Fruit fly (Drosophila melanogaster) whole organism, prepupa: ENCODE data around the gene Sur.
A peak's percentile ranks its signal among the peaks of the same experiment; 100 is the strongest.

Experiments
- CG10631 ChIP-seq: fragments of 200-800 bp; sonication (Bioruptor generic); optimal IDR thresholded peaks from 2 replicates; lab custom pipeline; 2016; ENCODE audit warnings: missing biosample characterization, missing genetic modification characterization
- CG10669 ChIP-seq: fragments of 200-800 bp; sonication (Bioruptor generic); optimal IDR thresholded peaks from 3 replicates; lab custom pipeline; 2018; ENCODE audit warnings: missing biosample characterization, mild to moderate bottlenecking, missing genetic modification characterization, moderate library complexity
- CG11762 ChIP-seq: fragments of 200-800 bp; sonication (Bioruptor generic); optimal IDR thresholded peaks from 3 replicates; lab custom pipeline; 2016; ENCODE audit warnings: missing biosample characterization, missing genetic modification characterization; ENCODE audit not compliant: insufficient read depth
- CG11902 ChIP-seq: fragments of 200-800 bp; sonication (Bioruptor generic); optimal IDR thresholded peaks from 3 replicates; lab custom pipeline; 2016; ENCODE audit warnings: missing biosample characterization, missing genetic modification characterization
- CG15336 ChIP-seq: fragments of 200-800 bp; sonication (Bioruptor generic); IDR thresholded peaks from 2 replicates; pipeline ENCODE4 v1.3.6; 2022; ENCODE audit warnings: missing biosample characterization, missing genetic modification characterization
- CG1621 ChIP-seq: fragments of 200-800 bp; sonication (Bioruptor generic); optimal IDR thresholded peaks from 3 replicates; lab custom pipeline; 2018; ENCODE audit warnings: missing biosample characterization, mild to moderate bottlenecking, missing genetic modification characterization
- CG3032 ChIP-seq: fragments of 200-800 bp; optimal IDR thresholded peaks from 2 replicates; lab custom pipeline; 2019; ENCODE audit warnings: missing biosample characterization, mild to moderate bottlenecking, missing genetic modification characterization, moderate library complexity
- CG31627 ChIP-seq: fragments of 200-800 bp; sonication (Bioruptor generic); optimal IDR thresholded peaks from 3 replicates; lab custom pipeline; 2016; ENCODE audit warnings: missing biosample characterization, missing genetic modification characterization
- CG32006 ChIP-seq: fragments of 200-800 bp; sonication (Bioruptor generic); optimal IDR thresholded peaks from 3 replicates; lab custom pipeline; 2017; ENCODE audit warnings: missing biosample characterization, mild to moderate bottlenecking, missing genetic modification characterization
- CG34406 ChIP-seq: fragments of 200-800 bp; sonication (Bioruptor generic); optimal IDR thresholded peaks from 3 replicates; lab custom pipeline; 2016; ENCODE audit warnings: missing biosample characterization, missing genetic modification characterization
- CG3919 ChIP-seq: fragments of 200-800 bp; sonication (Bioruptor generic); optimal IDR thresholded peaks from 3 replicates; lab custom pipeline; 2016; ENCODE audit warnings: missing biosample characterization, missing genetic modification characterization
- CG4318 ChIP-seq: fragments of 200-800 bp; sonication (Bioruptor generic); optimal IDR thresholded peaks from 3 replicates; lab custom pipeline; 2017; ENCODE audit warnings: missing biosample characterization, mild to moderate bottlenecking, missing genetic modification characterization
- CG6163 ChIP-seq: fragments of 200-800 bp; sonication (Bioruptor generic); IDR thresholded peaks from 3 replicates; pipeline ENCODE4 v1.3.6; 2022; ENCODE audit warnings: missing biosample characterization, missing genetic modification characterization
- CG6792 ChIP-seq: fragments of 200-800 bp; sonication (Bioruptor generic); optimal IDR thresholded peaks from 3 replicates; lab custom pipeline; 2016; ENCODE audit warnings: missing biosample characterization, missing genetic modification characterization
- CG6808 ChIP-seq: fragments of 200-800 bp; sonication (Bioruptor generic); optimal IDR thresholded peaks from 3 replicates; lab custom pipeline; 2017; ENCODE audit warnings: missing biosample characterization, missing genetic modification characterization, mild to moderate bottlenecking, moderate library complexity, missing genetic modification reagents
- CG6854 ChIP-seq: fragments of 200-800 bp; sonication (Bioruptor generic); optimal IDR thresholded peaks from 2 replicates; lab custom pipeline; 2017; ENCODE audit warnings: missing biosample characterization, mild to moderate bottlenecking, missing genetic modification characterization
- CG8119 ChIP-seq: fragments of 200-800 bp; sonication (Bioruptor generic); IDR thresholded peaks from 3 replicates; pipeline ENCODE4 v1.3.6; 2022; ENCODE audit warnings: missing biosample characterization, missing genetic modification characterization
- CG8319 ChIP-seq: fragments of 200-800 bp; sonication (Bioruptor generic); optimal IDR thresholded peaks from 3 replicates; lab custom pipeline; 2016; ENCODE audit warnings: missing biosample characterization, missing genetic modification characterization
- CG8632 ChIP-seq: fragments of 200-800 bp; sonication (Bioruptor generic); optimal IDR thresholded peaks from 3 replicates; lab custom pipeline; 2016; ENCODE audit warnings: missing biosample characterization, missing genetic modification characterization
- Eip75B ChIP-seq: fragments of 200-800 bp; sonication (Bioruptor generic); optimal IDR thresholded peaks from 3 replicates; lab custom pipeline; 2016; ENCODE audit warnings: missing biosample characterization, missing genetic modification characterization
- Eip78C ChIP-seq: fragments of 200-800 bp; sonication (Bioruptor generic); peaks from one replicate; lab custom pipeline; 2016; ENCODE audit warnings: missing biosample characterization, missing genetic modification characterization
- Eip93F ChIP-seq: fragments of 200-800 bp; sonication (Bioruptor generic); optimal IDR thresholded peaks from 2 replicates; lab custom pipeline; 2016; ENCODE audit warnings: missing biosample characterization, mild to moderate bottlenecking, missing genetic modification characterization
- Ets21C ChIP-seq: fragments of 200-800 bp; sonication (Bioruptor generic); optimal IDR thresholded peaks from 3 replicates; lab custom pipeline; 2016; ENCODE audit warnings: missing biosample characterization, missing genetic modification characterization
- Ets96B ChIP-seq: fragments of 200-800 bp; optimal IDR thresholded peaks from 2 replicates; lab custom pipeline; 2019; ENCODE audit warnings: missing biosample characterization, mild to moderate bottlenecking, missing genetic modification characterization, moderate library complexity
- Hr4 ChIP-seq: fragments of 200-800 bp; sonication (Bioruptor generic); optimal IDR thresholded peaks from 3 replicates; lab custom pipeline; 2016; ENCODE audit warnings: missing biosample characterization, missing genetic modification characterization
- Lpt ChIP-seq: fragments of 200-800 bp; sonication (Bioruptor generic); optimal IDR thresholded peaks from 3 replicates; lab custom pipeline; 2016; ENCODE audit warnings: missing biosample characterization, missing genetic modification characterization
- Met ChIP-seq: fragments of 200-800 bp; sonication (Bioruptor generic); optimal IDR thresholded peaks from 3 replicates; lab custom pipeline; 2016; ENCODE audit warnings: missing biosample characterization, missing genetic modification characterization
- Sox102F ChIP-seq: fragments of 200-800 bp; sonication (Bioruptor generic); optimal IDR thresholded peaks from 2 replicates; lab custom pipeline; 2016; ENCODE audit warnings: missing biosample characterization, mild to moderate bottlenecking, missing genetic modification characterization
- Sox14 ChIP-seq: fragments of 200-800 bp; sonication (Bioruptor generic); optimal IDR thresholded peaks from 3 replicates; lab custom pipeline; 2016; ENCODE audit warnings: missing biosample characterization, missing genetic modification characterization
- Sox15 ChIP-seq: fragments of 200-800 bp; sonication (Bioruptor generic); optimal IDR thresholded peaks from 3 replicates; lab custom pipeline; 2016; ENCODE audit warnings: missing biosample characterization, missing genetic modification characterization
- achi ChIP-seq: fragments of 200-800 bp; sonication (Bioruptor generic); optimal IDR thresholded peaks from 3 replicates; lab custom pipeline; 2016; ENCODE audit warnings: missing biosample characterization, missing genetic modification characterization
- acj6 ChIP-seq: fragments of 200-800 bp; sonication (Bioruptor generic); optimal IDR thresholded peaks from 3 replicates; lab custom pipeline; 2016; ENCODE audit warnings: missing biosample characterization, missing genetic modification characterization
- cyc ChIP-seq: fragments of 200-800 bp; sonication (Bioruptor generic); optimal IDR thresholded peaks from 3 replicates; lab custom pipeline; 2016; ENCODE audit warnings: missing biosample characterization, missing genetic modification characterization
- dac ChIP-seq: fragments of 200-800 bp; sonication (Bioruptor generic); optimal IDR thresholded peaks from 2 replicates; lab custom pipeline; 2017; ENCODE audit warnings: missing biosample characterization, mild to moderate bottlenecking, missing genetic modification characterization
- dsx ChIP-seq: fragments of 200-800 bp; optimal IDR thresholded peaks from 3 replicates; lab custom pipeline; 2019; ENCODE audit warnings: missing biosample characterization, mild to moderate bottlenecking, missing genetic modification characterization, moderate library complexity; ENCODE audit not compliant: poor library complexity, severe bottlenecking
- eg ChIP-seq: fragments of 200-800 bp; sonication (Bioruptor generic); IDR thresholded peaks from 3 replicates; pipeline ENCODE4 v1.3.6; 2022; ENCODE audit warnings: missing biosample characterization, missing genetic modification characterization
- esn ChIP-seq: fragments of 200-800 bp; sonication (Bioruptor generic); optimal IDR thresholded peaks from 2 replicates; lab custom pipeline; 2016; ENCODE audit warnings: missing biosample characterization, mild to moderate bottlenecking, missing genetic modification characterization, moderate library complexity
- fd59A ChIP-seq: fragments of 200-800 bp; sonication (Bioruptor generic); optimal IDR thresholded peaks from 2 replicates; lab custom pipeline; 2017; ENCODE audit warnings: missing biosample characterization, mild to moderate bottlenecking, missing genetic modification characterization, missing genetic modification reagents
- fd85E ChIP-seq: fragments of 200-800 bp; sonication (Bioruptor generic); optimal IDR thresholded peaks from 3 replicates; lab custom pipeline; 2016; ENCODE audit warnings: missing biosample characterization, missing genetic modification characterization
- fkh ChIP-seq: fragments of 200-800 bp; sonication (Bioruptor generic); optimal IDR thresholded peaks from 3 replicates; lab custom pipeline; 2017; ENCODE audit warnings: missing biosample characterization, mild to moderate bottlenecking, missing genetic modification characterization, moderate library complexity
- lz ChIP-seq: fragments of 200-800 bp; sonication (Bioruptor generic); optimal IDR thresholded peaks from 3 replicates; lab custom pipeline; 2016; ENCODE audit warnings: missing biosample characterization, missing genetic modification characterization
- pdm3 ChIP-seq: fragments of 200-800 bp; sonication (Bioruptor generic); optimal IDR thresholded peaks from 3 replicates; lab custom pipeline; 2016; ENCODE audit warnings: missing biosample characterization, missing genetic modification characterization
- ss ChIP-seq, 2 experiments: fragments of 200-800 bp; sonication (Bioruptor generic); optimal IDR thresholded peaks; 2 replicates in 1 of 2; 3 replicates in 1 of 2; lab custom pipeline; 2017 to 2018; ENCODE audit warnings: mild to moderate bottlenecking in 2 of 2, missing biosample characterization in 2 of 2, missing genetic modification characterization in 2 of 2, moderate library complexity in 1 of 2
- topi ChIP-seq: fragments of 200-800 bp; sonication (Bioruptor generic); optimal IDR thresholded peaks from 3 replicates; lab custom pipeline; 2016; ENCODE audit warnings: missing biosample characterization, missing genetic modification characterization
- vri ChIP-seq: fragments of 200-800 bp; sonication (Bioruptor generic); optimal IDR thresholded peaks from 3 replicates; lab custom pipeline; 2016; ENCODE audit warnings: missing biosample characterization, mild to moderate bottlenecking, missing genetic modification characterization

The Sur gene

DNA sequence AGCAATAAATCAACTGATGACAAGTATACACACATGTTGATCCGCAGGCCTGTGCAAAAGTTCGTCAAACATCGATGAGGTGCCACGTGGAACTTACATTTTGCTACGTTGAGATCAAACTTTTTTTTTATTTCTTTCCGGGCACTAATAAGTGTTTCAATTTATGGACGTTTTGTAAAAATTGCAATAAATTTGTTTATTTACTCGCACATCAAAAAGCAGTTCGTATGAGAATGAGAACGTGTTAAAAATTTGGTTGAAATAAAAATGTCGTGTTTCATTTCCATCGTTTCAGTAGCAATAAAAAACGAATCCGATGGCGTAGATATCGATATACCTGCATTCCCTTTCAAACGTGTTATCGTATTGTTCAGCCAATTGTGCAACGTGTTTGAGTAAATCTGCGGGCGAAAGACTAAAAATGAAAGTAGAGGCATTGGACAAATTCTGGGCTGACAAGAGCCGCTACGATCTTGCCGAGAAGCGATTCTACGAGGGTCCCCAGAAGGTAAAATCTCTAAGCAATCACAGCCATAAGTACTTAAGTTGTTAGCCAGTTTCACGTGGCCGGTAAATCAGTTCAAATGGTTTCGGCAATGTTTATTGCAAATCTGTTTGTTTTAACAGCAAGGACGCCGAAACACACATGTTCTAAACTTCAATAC lies 33.4 kb upstream of the Sur start, which contains the start of gene eEF1delta:
Gene eEF1delta, plus strand, starts transcription at position 356 of the 665 bp plus-strand sequence.
- TF ChIP-seq CG3919 (no peak), Lpt (GFP tag; lab: Kevin White, UChicago) (no peak), eg (GFP tag; lab: Robert Waterston, UW) (no peak), CG6792 (GFP tag; lab: Kevin White, UChicago) (no peak), Eip93F (GFP tag; lab: Kevin White, UChicago) (no peak), CG8319 (GFP tag; lab: Kevin White, UChicago) (no peak), CG31627 (GFP tag; lab: Kevin White, UChicago) (no peak), topi (GFP tag; lab: Kevin White, UChicago) (no peak), pdm3 (GFP tag; lab: Kevin White, UChicago) (no peak), achi (GFP tag; lab: Kevin White, UChicago) (no peak), esn (GFP tag; lab: Kevin White, UChicago) (no peak), Ets21C (no peak), CG10631 (GFP tag; lab: Kevin White, UChicago) (no peak), CG32006 (no peak), CG1621 (tag; lab: Kevin White, UChicago) (no peak), Hr4 (GFP tag; lab: Kevin White, UChicago) (no peak), fd59A (no peak)

DNA sequence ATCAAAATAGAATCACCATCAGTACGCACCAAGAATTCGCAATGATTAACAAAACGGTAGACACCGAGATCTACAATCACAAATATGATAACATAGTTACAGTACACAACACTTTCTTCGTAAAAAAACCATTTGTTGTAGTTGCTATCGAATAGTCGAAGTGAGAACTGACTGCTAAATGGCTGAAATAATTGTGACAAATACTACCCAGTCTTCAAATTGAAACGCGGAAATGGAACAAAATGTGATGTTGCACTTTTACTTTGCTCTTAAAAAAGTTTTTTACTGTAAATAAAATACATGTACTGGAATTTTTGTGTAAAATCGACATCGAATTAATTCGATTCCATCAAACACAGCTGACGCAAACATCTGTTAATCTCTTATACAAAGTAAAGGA lies 32.6 kb upstream of the Sur start, which contains the start of gene ova:
Gene ova, minus strand, starts transcription at position 183 of the 400 bp plus-strand sequence.
- TF ChIP-seq eg (GFP tag; lab: Robert Waterston, UW) (no peak), fd85E (GFP tag; lab: Kevin White, UChicago) (no peak), CG15336 (GFP tag; lab: Robert Waterston, UW) (no peak), Eip75B (no peak), CG34406 (no peak), Ets21C (no peak), ss (GFP tag; optimal IDR thresholded peaks at IDR 0.05; lab: Kevin White, UChicago) (no peak), CG6854 (GFP tag; lab: Kevin White, UChicago) (no peak), CG8119 (GFP tag; lab: Robert Waterston, UW) (no peak), CG11902 (GFP tag; lab: Kevin White, UChicago) (no peak), CG10631 (GFP tag; lab: Kevin White, UChicago) (no peak), CG6163 (no peak), CG3919 (no peak), CG11762 (GFP tag; lab: Kevin White, UChicago) (no peak), dsx (GFP tag; lab: Kevin White, UChicago) (no peak), topi (GFP tag; lab: Kevin White, UChicago) (no peak)

DNA sequence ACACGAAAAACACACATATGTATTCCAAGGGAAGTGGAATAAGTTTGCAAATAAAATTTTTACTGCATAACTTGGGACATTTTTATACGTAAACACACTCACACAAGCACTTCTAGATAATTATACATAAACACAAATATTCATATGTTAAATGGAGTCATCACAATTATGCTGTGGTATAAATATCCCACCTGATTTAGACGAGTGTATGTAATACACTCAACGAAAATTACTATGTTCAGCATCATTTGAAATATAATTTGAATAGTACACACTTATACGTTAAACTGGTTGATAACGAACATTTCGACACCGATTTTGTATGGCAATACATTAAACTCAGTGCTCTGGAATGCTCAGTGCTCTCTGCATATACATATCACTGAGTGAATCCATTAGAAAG lies 32.2 kb upstream of the Sur start:
- TF ChIP-seq CG8632: peak; percentile 29
- peak; percentile 24 for TF ChIP-seq dac (GFP tag; lab: Kevin White, UChicago)
- TF ChIP-seq CG4318: no peak
- TF ChIP-seq Hr4 (GFP tag; lab: Kevin White, UChicago): peak; percentile 71
- TF ChIP-seq CG10669 (GFP tag; lab: Kevin White, UChicago): peak; percentile 51
- TF ChIP-seq fkh (GFP tag; lab: Kevin White, UChicago): peak; percentile 5
- TF ChIP-seq CG31627 (GFP tag; lab: Kevin White, UChicago): peak; percentile 32
- no peak for TF ChIP-seq CG3919
- peak; percentile 0 for TF ChIP-seq cyc
- no peak for TF ChIP-seq CG6163
- TF ChIP-seq Ets96B: peak; percentile 11
- TF ChIP-seq Sox14 (GFP tag; lab: Kevin White, UChicago): peak; percentile 61
- peak; percentile 42 for TF ChIP-seq achi (GFP tag; lab: Kevin White, UChicago)
- peak; percentile 45 for TF ChIP-seq Sox102F (GFP tag; lab: Kevin White, UChicago)
- TF ChIP-seq lz: no peak
- peak; percentile 51; the same call in 2 of the 3 replicates for TF ChIP-seq CG8119 (GFP tag; lab: Robert Waterston, UW)
- TF ChIP-seq CG6808 (GFP tag; lab: Kevin White, UChicago): peak; percentile 14
- peak; percentile 61 for TF ChIP-seq topi (GFP tag; lab: Kevin White, UChicago)
- peak; percentile 36 for TF ChIP-seq CG34406
- TF ChIP-seq CG3032 (tag; lab: Kevin White, UChicago): peak; percentile 38
- peak; percentile 55 for TF ChIP-seq esn (GFP tag; lab: Kevin White, UChicago)
- TF ChIP-seq eg (GFP tag; lab: Robert Waterston, UW): no peak
- peak; percentile 4 for TF ChIP-seq vri
- TF ChIP-seq Eip78C (GFP tag; lab: Kevin White, UChicago): peak; percentile 84
- TF ChIP-seq Met (GFP tag; lab: Kevin White, UChicago): peak; percentile 54
- peak; percentile 58 for TF ChIP-seq Eip75B
- TF ChIP-seq Sox15: peak; percentile 2
- peak; percentile 43 for TF ChIP-seq acj6 (GFP tag; lab: Kevin White, UChicago)
- TF ChIP-seq dsx (GFP tag; lab: Kevin White, UChicago): peak; percentile 17
